Fruit fly (Drosophila melanogaster): ENCODE results near the gene tna.

dm6 chr3L:10876036-10876435 lies 40.7 kb downstream of the tna start:
- TF ChIP-seq sr (GFP tag; IDR thresholded peaks at IDR 0.05) = no peak
- TF ChIP-seq Vsx1 (GFP tag; optimal IDR thresholded peaks at IDR 0.05) = no peak
- no peak for TF ChIP-seq CG12942 (GFP tag; optimal IDR thresholded peaks at IDR 0.05)
- no peak for TF ChIP-seq zfh2 (GFP tag; optimal IDR thresholded peaks at IDR 0.05)
- TF ChIP-seq jing (GFP tag; optimal IDR thresholded peaks at IDR 0.05) = no peak
- no peak for TF ChIP-seq pfk (GFP tag; optimal IDR thresholded peaks at IDR 0.05)
- no peak for TF ChIP-seq ewg (GFP tag; optimal IDR thresholded peaks at IDR 0.05)
- no peak for TF ChIP-seq YL-1 (GFP tag; optimal IDR thresholded peaks at IDR 0.05)
- TF ChIP-seq Doc3 (GFP tag; IDR thresholded peaks at IDR 0.05; ENCODE audit: partially characterized antibody) = no peak
- no peak for TF ChIP-seq Side (GFP tag; optimal IDR thresholded peaks at IDR 0.05)
- TF ChIP-seq CG4730 (GFP tag; IDR thresholded peaks at IDR 0.05) = no peak

Data from whole organism, embryonic.